Worm (Caenorhabditis elegans): ENCODE measurements around the gene T13H10.2.

- TF ChIP-seq unc-62 (GFP tag; optimal IDR thresholded peaks at IDR 0.05) (no peak), mab-5 (tag; optimal IDR thresholded peaks at IDR 0.05) (no peak), nhr-237 (tag; optimal IDR thresholded peaks at IDR 0.05) (no peak), nhr-12 (tag; optimal IDR thresholded peaks at IDR 0.05) (no peak), lin-39 (tag; optimal IDR thresholded peaks at IDR 0.05) (no peak), zag-1 (tag; optimal IDR thresholded peaks at IDR 0.05) (no peak), nhr-11 (tag; optimal IDR thresholded peaks at IDR 0.05) (no peak), mdl-1 (tag; optimal IDR thresholded peaks at IDR 0.05) (no peak), aly-2 (tag; optimal IDR thresholded peaks at IDR 0.05) (no peak), ceh-82 (tag; optimal IDR thresholded peaks at IDR 0.05) (no peak), ztf-4 (tag; optimal IDR thresholded peaks at IDR 0.05) (no peak)
Observed at ce11 chrIV:9993403-9994132, 29.5 kb downstream of the T13H10.2 start.
